Fruit fly (Drosophila melanogaster) whole organism, embryonic: ENCODE data around the gene CG34251.

Experiments used
- Atf6 ChIP-seq: fragments of 200-800 bp; sonication (Bioruptor generic); IDR thresholded peaks from 2 replicates; pipeline ENCODE4 v1.3.6; 2022; ENCODE audit warnings: missing biosample characterization, missing genetic modification characterization
- Awh ChIP-seq: fragments of 200-800 bp; sonication (Bioruptor generic); IDR thresholded peaks from 2 replicates; pipeline ENCODE4, ENCODE4 v1.3.6; 2022; ENCODE audit warnings: missing biosample characterization, missing genetic modification characterization
- BEAF-32 ChIP-seq: fragments of 200-800 bp; sonication (Bioruptor generic); optimal IDR thresholded peaks from 3 replicates; lab custom pipeline; 2017; ENCODE audit warnings: missing biosample characterization, missing genetic modification characterization, mild to moderate bottlenecking, moderate library complexity, missing genetic modification reagents
- Bdp1 ChIP-seq: fragments of 200-800 bp; sonication (Bioruptor generic); optimal IDR thresholded peaks from 3 replicates; lab custom pipeline; 2016; ENCODE audit warnings: missing biosample characterization, missing genetic modification characterization
- CG10274 ChIP-seq: fragments of 200-800 bp; sonication (Bioruptor generic); optimal IDR thresholded peaks from 3 replicates; lab custom pipeline; 2017; ENCODE audit warnings: missing biosample characterization, mild to moderate bottlenecking, missing genetic modification characterization
- CG10462 ChIP-seq: fragments of 200-800 bp; sonication (Bioruptor generic); optimal IDR thresholded peaks from 2 replicates; lab custom pipeline; 2016; ENCODE audit warnings: missing biosample characterization, missing genetic modification characterization
- CG10543 ChIP-seq: fragments of 200-800 bp; sonication (Bioruptor generic); optimal IDR thresholded peaks from 3 replicates; lab custom pipeline; 2017; ENCODE audit warnings: missing biosample characterization, mild to moderate bottlenecking, missing genetic modification characterization, moderate library complexity
- CG10959 ChIP-seq: fragments of 200-800 bp; sonication (Bioruptor generic); IDR thresholded peaks from 2 replicates; pipeline ENCODE4 v1.3.6; 2022; ENCODE audit warnings: missing biosample characterization, missing genetic modification characterization
- CG12071 ChIP-seq: fragments of 200-800 bp; sonication (Bioruptor generic); optimal IDR thresholded peaks from 3 replicates; lab custom pipeline; 2018; ENCODE audit warnings: missing biosample characterization, mild to moderate bottlenecking, missing genetic modification characterization
- CG13894 ChIP-seq: fragments of 200-800 bp; sonication (Bioruptor generic); optimal IDR thresholded peaks from 3 replicates; lab custom pipeline; 2018; ENCODE audit warnings: missing biosample characterization, mild to moderate bottlenecking, missing genetic modification characterization, moderate library complexity
- CG17802 ChIP-seq: fragments of 200-800 bp; sonication (Bioruptor generic); optimal IDR thresholded peaks from 2 replicates; lab custom pipeline; 2018; ENCODE audit warnings: missing biosample characterization, mild to moderate bottlenecking, missing genetic modification characterization, moderate library complexity
- CG1792 ChIP-seq: fragments of 200-800 bp; sonication (Bioruptor generic); optimal IDR thresholded peaks from 2 replicates; lab custom pipeline; 2016; ENCODE audit warnings: missing biosample characterization, missing genetic modification characterization
- CG18476 ChIP-seq: fragments of 200-800 bp; sonication (Bioruptor generic); optimal IDR thresholded peaks from 2 replicates; lab custom pipeline; 2016; ENCODE audit warnings: missing biosample characterization, mild to moderate bottlenecking, missing genetic modification characterization
- CG2129 ChIP-seq: fragments of 200-800 bp; sonication (Bioruptor generic); IDR thresholded peaks from 2 replicates; pipeline ENCODE4 v1.3.6; 2022; ENCODE audit warnings: missing biosample characterization, missing genetic modification characterization; ENCODE audit not compliant: partially characterized antibody
- CG2889 ChIP-seq: fragments of 200-800 bp; sonication (Bioruptor generic); IDR thresholded peaks from 3 replicates; pipeline ENCODE4 v1.3.6; 2022; ENCODE audit warnings: missing biosample characterization, missing genetic modification characterization
- CG30020 ChIP-seq: fragments of 200-800 bp; optimal IDR thresholded peaks from 2 replicates; lab custom pipeline; 2019; ENCODE audit warnings: missing biosample characterization, mild to moderate bottlenecking, missing genetic modification characterization, moderate library complexity
- CG3065 ChIP-seq: fragments of 200-800 bp; sonication (Bioruptor generic); optimal IDR thresholded peaks from 2 replicates; lab custom pipeline; 2016; ENCODE audit warnings: missing biosample characterization, missing genetic modification characterization
- CG31365 ChIP-seq: fragments of 200-800 bp; sonication (Bioruptor generic); optimal IDR thresholded peaks from 2 replicates; lab custom pipeline; 2018; ENCODE audit warnings: missing biosample characterization, mild to moderate bottlenecking, missing genetic modification characterization
- CG32532 ChIP-seq: fragments of 200-800 bp; sonication (Bioruptor generic); IDR thresholded peaks from 2 replicates; pipeline ENCODE4 v1.3.6; 2022; ENCODE audit warnings: missing biosample characterization, missing genetic modification characterization
- CG33557 ChIP-seq: fragments of 200-800 bp; sonication (Bioruptor generic); optimal IDR thresholded peaks from 2 replicates; lab custom pipeline; 2019; ENCODE audit warnings: missing biosample characterization, mild to moderate bottlenecking, missing genetic modification characterization, moderate library complexity
- CG3995 ChIP-seq: fragments of 200-800 bp; sonication (Bioruptor generic); optimal IDR thresholded peaks from 3 replicates; lab custom pipeline; 2016; ENCODE audit warnings: missing biosample characterization, missing genetic modification characterization
- CG4404 ChIP-seq: fragments of 200-800 bp; sonication (Bioruptor generic); IDR thresholded peaks from 2 replicates; pipeline ENCODE4 v1.3.6; 2022; ENCODE audit warnings: missing biosample characterization, missing genetic modification characterization
- CG4424 ChIP-seq: fragments of 200-800 bp; sonication (Bioruptor generic); optimal IDR thresholded peaks from 3 replicates; lab custom pipeline; 2016; ENCODE audit warnings: missing biosample characterization, missing genetic modification characterization
- CG6254 ChIP-seq: fragments of 200-800 bp; sonication (Bioruptor generic); optimal IDR thresholded peaks from 3 replicates; lab custom pipeline; 2017; ENCODE audit warnings: mild to moderate bottlenecking, missing biosample characterization, missing genetic modification reagents, missing genetic modification characterization
- CG6683 ChIP-seq: fragments of 200-800 bp; sonication (Bioruptor generic); optimal IDR thresholded peaks from 2 replicates; lab custom pipeline; 2017; ENCODE audit warnings: missing biosample characterization, mild to moderate bottlenecking, missing genetic modification characterization, missing genetic modification reagents
- CG7271 ChIP-seq: fragments of 200-800 bp; sonication (Bioruptor generic); optimal IDR thresholded peaks from 2 replicates; lab custom pipeline; 2018; ENCODE audit warnings: missing biosample characterization, mild to moderate bottlenecking, missing genetic modification characterization, moderate library complexity
- CG7357 ChIP-seq: fragments of 200-800 bp; sonication (Bioruptor generic); IDR thresholded peaks from 3 replicates; pipeline ENCODE4 v1.3.6; 2022; ENCODE audit warnings: missing biosample characterization, missing genetic modification characterization
- CG7745 ChIP-seq: fragments of 200-800 bp; sonication (Bioruptor generic); optimal IDR thresholded peaks from 2 replicates; lab custom pipeline; 2018; ENCODE audit warnings: missing biosample characterization, mild to moderate bottlenecking, missing genetic modification characterization, moderate library complexity
- CG9797 ChIP-seq: fragments of 200-800 bp; sonication (Bioruptor generic); optimal IDR thresholded peaks from 3 replicates; lab custom pipeline; 2018; ENCODE audit warnings: missing biosample characterization, mild to moderate bottlenecking, missing genetic modification characterization
- Camta ChIP-seq: fragments of 200-800 bp; sonication (Bioruptor generic); optimal IDR thresholded peaks from 2 replicates; lab custom pipeline; 2016; ENCODE audit warnings: missing biosample characterization, missing genetic modification characterization
- CkIIα-i1 ChIP-seq: fragments of 200-800 bp; sonication (Bioruptor generic); IDR thresholded peaks from 2 replicates; pipeline ENCODE4 v1.3.6; 2022; ENCODE audit warnings: missing biosample characterization, missing genetic modification characterization
- Dip2 ChIP-seq: fragments of 200-800 bp; sonication (Bioruptor generic); IDR thresholded peaks from 2 replicates; pipeline ENCODE4 v1.3.6; 2022; ENCODE audit warnings: missing biosample characterization, missing genetic modification characterization
- GATAe ChIP-seq: fragments of 200-800 bp; sonication (Bioruptor generic); conservative IDR thresholded peaks from 2 replicates; pipeline ENCODE4 v1.3.6; 2022; ENCODE audit warnings: missing biosample characterization, missing genetic modification characterization
- Lhr ChIP-seq: fragments of 200-800 bp; sonication (Bioruptor generic); optimal IDR thresholded peaks from 3 replicates; lab custom pipeline; 2017; ENCODE audit warnings: mild to moderate bottlenecking, missing biosample characterization, missing genetic modification reagents, missing genetic modification characterization
- NK7.1 ChIP-seq: fragments of 200-800 bp; sonication (Bioruptor generic); optimal IDR thresholded peaks from 3 replicates; lab custom pipeline; 2016; ENCODE audit warnings: missing biosample characterization, missing genetic modification characterization
- Nf-YB ChIP-seq: fragments of 200-800 bp; sonication (Bioruptor generic); optimal IDR thresholded peaks from 3 replicates; lab custom pipeline; 2019; ENCODE audit warnings: missing biosample characterization, mild to moderate bottlenecking, missing genetic modification characterization, moderate library complexity
- PHDP ChIP-seq: fragments of 200-800 bp; sonication (Bioruptor generic); optimal IDR thresholded peaks from 3 replicates; lab custom pipeline; 2018; ENCODE audit warnings: missing biosample characterization, mild to moderate bottlenecking, missing genetic modification characterization, moderate library complexity
- Pdp1 ChIP-seq, 2 experiments: fragments of 200-800 bp; sonication (Bioruptor generic); optimal IDR thresholded peaks; 3 replicates each; lab custom pipeline; 2016; ENCODE audit warnings: missing biosample characterization in 2 of 2, missing genetic modification characterization in 2 of 2, mild to moderate bottlenecking in 1 of 2, moderate library complexity in 1 of 2
- bcd ChIP-seq: fragments of 200-800 bp; sonication (Bioruptor generic); optimal IDR thresholded peaks from 2 replicates; lab custom pipeline; 2017; ENCODE audit warnings: missing biosample characterization, mild to moderate bottlenecking, missing genetic modification characterization
- chinmo ChIP-seq: fragments of 200-800 bp; sonication (Bioruptor generic); IDR thresholded peaks from 4 replicates; pipeline ENCODE4 v1.3.6; 2022; ENCODE audit warnings: missing biosample characterization, missing genetic modification characterization; ENCODE audit not compliant: partially characterized antibody
- dimm ChIP-seq: fragments of 200-800 bp; sonication (Bioruptor generic); IDR thresholded peaks from 2 replicates; pipeline ENCODE4 v1.3.6; 2022; ENCODE audit warnings: missing biosample characterization, missing genetic modification characterization
- grn ChIP-seq: fragments of 200-800 bp; sonication (Bioruptor generic); optimal IDR thresholded peaks from 3 replicates; lab custom pipeline; 2017; ENCODE audit warnings: missing biosample characterization, missing genetic modification characterization
- klu ChIP-seq: fragments of 200-800 bp; sonication (Bioruptor generic); IDR thresholded peaks from 2 replicates; pipeline ENCODE4 v1.3.6; 2022; ENCODE audit warnings: missing biosample characterization, missing genetic modification characterization
- lbe ChIP-seq: fragments of 200-800 bp; sonication (Bioruptor generic); optimal IDR thresholded peaks from 2 replicates; lab custom pipeline; 2016; ENCODE audit warnings: missing biosample characterization, mild to moderate bottlenecking, missing genetic modification characterization
- lmd ChIP-seq: fragments of 200-800 bp; sonication (Bioruptor generic); IDR thresholded peaks from 2 replicates; pipeline ENCODE4 v1.3.6; 2022; ENCODE audit warnings: missing biosample characterization, missing genetic modification characterization
- nom ChIP-seq: fragments of 200-800 bp; sonication (Bioruptor generic); optimal IDR thresholded peaks from 2 replicates; lab custom pipeline; 2017; ENCODE audit warnings: missing biosample characterization, missing genetic modification characterization, mild to moderate bottlenecking, moderate library complexity, missing genetic modification reagents
- pb ChIP-seq: fragments of 200-800 bp; sonication (Bioruptor generic); optimal IDR thresholded peaks from 3 replicates; lab custom pipeline; 2016; ENCODE audit warnings: missing biosample characterization, missing genetic modification characterization
- sisA ChIP-seq: fragments of 200-800 bp; sonication (Bioruptor generic); IDR thresholded peaks from 2 replicates; pipeline ENCODE4 v1.3.6; 2022; ENCODE audit warnings: missing biosample characterization, missing genetic modification characterization
- sr ChIP-seq: fragments of 200-800 bp; sonication (Bioruptor generic); IDR thresholded peaks from 3 replicates; pipeline ENCODE4 v1.3.6; 2022; ENCODE audit warnings: missing biosample characterization, missing genetic modification characterization
- ttk ChIP-seq: fragments of 200-800 bp; sonication (Bioruptor generic); IDR thresholded peaks from 2 replicates; pipeline ENCODE4 v2.1.2; 2022; ENCODE audit warnings: missing biosample characterization, missing genetic modification characterization
- twi ChIP-seq: fragments of 200-800 bp; optimal IDR thresholded peaks from 2 replicates; lab custom pipeline; 2019; ENCODE audit warnings: missing biosample characterization, mild to moderate bottlenecking, missing genetic modification characterization, moderate library complexity
- wdn ChIP-seq: fragments of 200-800 bp; sonication (Bioruptor generic); IDR thresholded peaks from 2 replicates; pipeline ENCODE4 v1.3.6; 2022; ENCODE audit warnings: missing biosample characterization, missing genetic modification characterization

CG34251 gene

dm6 chr3L:17659268-17659589 is 12.2 kb upstream of the CG34251 start (continued):
- TF ChIP-seq wdn (GFP tag; lab: Robert Waterston, UW) (no peak), CG7745 (no peak), CG6683 (GFP tag; lab: Kevin White, UChicago) (peak; percentile 2), CG2889 (GFP tag; lab: Robert Waterston, UW) (no peak), CG10462 (GFP tag; lab: Kevin White, UChicago) (no peak), CG33557 (GFP tag; lab: Kevin White, UChicago) (no peak), CG3065 (GFP tag; lab: Kevin White, UChicago) (no peak), Pdp1 (GFP tag; optimal IDR thresholded peaks at IDR 0.05; lab: Kevin White, UChicago) (peak; percentile 13 to 21), NK7.1 (GFP tag; lab: Kevin White, UChicago) (no peak), CG31365 (tag; lab: Kevin White, UChicago) (no peak), CG10959 (GFP tag; lab: Robert Waterston, UW) (no peak), CG6254 (no peak), CG9797 (no peak), Lhr (no peak), Camta (GFP tag; lab: Kevin White, UChicago) (peak; percentile 20), CG30020 (tag; lab: Kevin White, UChicago) (no peak), CG18476 (GFP tag; lab: Kevin White, UChicago) (no peak), Nf-YB (no peak), CG32532 (GFP tag; lab: Robert Waterston, UW) (no peak), Bdp1 (GFP tag; lab: Kevin White, UChicago) (no peak), CkIIα-i1 (0 out of 2 replicates have a peak, but pooled peaks have one; percentile 17), sr (no peak), klu (GFP tag; lab: Robert Waterston, UW) (no peak), dimm (no peak), sisA (no peak), BEAF-32 (GFP tag; lab: Kevin White, UChicago) (no peak), CG2129 (GFP tag; lab: Robert Waterston, UW) (no peak), ttk (no peak), GATAe (GFP tag; lab: Robert Waterston, UW) (no peak), lbe (GFP tag; lab: Kevin White, UChicago) (no peak), Dip2 (GFP tag; lab: Robert Waterston, UW) (no peak), grn (GFP tag; lab: Kevin White, UChicago) (peak; percentile 1), bcd (GFP tag; lab: Kevin White, UChicago) (peak; percentile 13), lmd (GFP tag; lab: Robert Waterston, UW) (no peak), twi (tag; lab: Kevin White, UChicago) (no peak), CG3995 (GFP tag; lab: Kevin White, UChicago) (no peak), nom (no peak), CG7357 (GFP tag; lab: Robert Waterston, UW) (no peak), CG1792 (GFP tag; lab: Kevin White, UChicago) (peak; percentile 33), CG4404 (GFP tag; lab: Robert Waterston, UW) (no peak), CG10543 (GFP tag; lab: Kevin White, UChicago) (peak; percentile 75), Awh (GFP tag; lab: Robert Waterston, UW) (no peak), chinmo (GFP tag; lab: Robert Waterston, UW) (peak; percentile 78; the same call in 1 of the 4 replicates), CG13894 (tag; lab: Kevin White, UChicago) (peak; percentile 84), CG17802 (no peak), CG7271 (tag; lab: Kevin White, UChicago) (no peak), CG4424 (GFP tag; lab: Kevin White, UChicago) (peak; percentile 18), CG10274 (GFP tag; lab: Kevin White, UChicago) (peak; percentile 11), CG12071 (GFP tag; lab: Kevin White, UChicago) (peak; percentile 48), Atf6 (GFP tag; lab: Robert Waterston, UW) (peak; percentile 68; the same call in 1 of the 2 replicates), PHDP (tag; lab: Kevin White, UChicago) (peak; percentile 40), pb (no peak)
